Fruit fly (Drosophila melanogaster) whole organism: ENCODE data around the gene Etfb.

Source experiments
- CG8478 ChIP-seq: fragments of >200 bp; optimal IDR thresholded peaks from 2 replicates; lab custom pipeline; 2018; ENCODE audit warnings: inconsistent platforms
- Dll ChIP-seq: fragments of >200 bp; optimal IDR thresholded peaks from 2 replicates; lab custom pipeline; 2017
- EcR ChIP-seq, 2 experiments: fragments of >200 bp; optimal IDR thresholded peaks; 2 replicates each; lab custom pipeline; 2017; ENCODE audit warnings: missing biosample characterization in 2 of 2, missing genetic modification characterization in 2 of 2, missing genetic modification reagents in 2 of 2
- pan ChIP-seq: fragments of >200 bp; optimal IDR thresholded peaks from 2 replicates; lab custom pipeline; 2017
- psq ChIP-seq: fragments of >200 bp; optimal IDR thresholded peaks from 2 replicates; lab custom pipeline; 2017
- usp ChIP-seq: fragments of >200 bp; optimal IDR thresholded peaks from 2 replicates; lab custom pipeline; 2017; ENCODE audit warnings: missing biosample characterization, missing genetic modification characterization, mixed read lengths

dm6 chr3R:29761569-29761968 is 41.2 kb downstream of the Etfb start:
- TF ChIP-seq pan (lab: Kevin White, UChicago) (no peak), EcR (GFP tag; optimal IDR thresholded peaks at IDR 0.05; lab: Kevin White, UChicago) (no peak), usp (GFP tag; lab: Kevin White, UChicago) (no peak), psq (lab: Kevin White, UChicago) (no peak), CG8478 (lab: Kevin White, UChicago) (no peak), Dll (lab: Kevin White, UChicago) (no peak)
